Worm (Caenorhabditis elegans) whole organism, midembryonic: ENCODE measurements around the gene aps-1.

ENCODE experiments used
- T22C8.4 ChIP-seq: fragments of 200-800 bp; sonication (Bioruptor generic); IDR thresholded peaks from 2 replicates; pipeline ENCODE4 v1.3.6; 2022; ENCODE audit warnings: missing genetic modification characterization, missing compliant biosample characterization
- cog-1 ChIP-seq: sonication (generic microtip); optimal IDR thresholded peaks from 2 replicates; lab custom pipeline; 2016; ENCODE audit warnings: missing genetic modification characterization, missing compliant biosample characterization
- flt-1 ChIP-seq: fragments of 200-800 bp; sonication (Bioruptor generic); IDR thresholded peaks from 2 replicates; pipeline ENCODE4 v1.3.6; 2022; ENCODE audit warnings: missing genetic modification characterization, missing compliant biosample characterization
- klf-2 ChIP-seq: fragments of 200-800 bp; sonication (Bioruptor generic); conservative IDR thresholded peaks from 2 replicates; pipeline ENCODE4 v1.3.6; 2022; ENCODE audit warnings: missing genetic modification reagents, missing genetic modification characterization, missing compliant biosample characterization
- ref-1 ChIP-seq: fragments of 200-800 bp; sonication (Bioruptor generic); conservative IDR thresholded peaks from 2 replicates; pipeline ENCODE4 v1.3.6; 2022; ENCODE audit warnings: missing genetic modification reagents, missing genetic modification characterization, missing compliant biosample characterization
- tab-1 ChIP-seq: fragments of 200-800 bp; sonication (Bioruptor generic); IDR thresholded peaks from 2 replicates; pipeline ENCODE4 v1.3.6; 2022; ENCODE audit warnings: missing genetic modification characterization, missing compliant biosample characterization
- ztf-29 ChIP-seq: fragments of 200-800 bp; sonication (Bioruptor generic); IDR thresholded peaks from 2 replicates; pipeline ENCODE4 v1.3.6; 2022; ENCODE audit warnings: missing genetic modification reagents, missing genetic modification characterization, missing compliant biosample characterization

DNA sequence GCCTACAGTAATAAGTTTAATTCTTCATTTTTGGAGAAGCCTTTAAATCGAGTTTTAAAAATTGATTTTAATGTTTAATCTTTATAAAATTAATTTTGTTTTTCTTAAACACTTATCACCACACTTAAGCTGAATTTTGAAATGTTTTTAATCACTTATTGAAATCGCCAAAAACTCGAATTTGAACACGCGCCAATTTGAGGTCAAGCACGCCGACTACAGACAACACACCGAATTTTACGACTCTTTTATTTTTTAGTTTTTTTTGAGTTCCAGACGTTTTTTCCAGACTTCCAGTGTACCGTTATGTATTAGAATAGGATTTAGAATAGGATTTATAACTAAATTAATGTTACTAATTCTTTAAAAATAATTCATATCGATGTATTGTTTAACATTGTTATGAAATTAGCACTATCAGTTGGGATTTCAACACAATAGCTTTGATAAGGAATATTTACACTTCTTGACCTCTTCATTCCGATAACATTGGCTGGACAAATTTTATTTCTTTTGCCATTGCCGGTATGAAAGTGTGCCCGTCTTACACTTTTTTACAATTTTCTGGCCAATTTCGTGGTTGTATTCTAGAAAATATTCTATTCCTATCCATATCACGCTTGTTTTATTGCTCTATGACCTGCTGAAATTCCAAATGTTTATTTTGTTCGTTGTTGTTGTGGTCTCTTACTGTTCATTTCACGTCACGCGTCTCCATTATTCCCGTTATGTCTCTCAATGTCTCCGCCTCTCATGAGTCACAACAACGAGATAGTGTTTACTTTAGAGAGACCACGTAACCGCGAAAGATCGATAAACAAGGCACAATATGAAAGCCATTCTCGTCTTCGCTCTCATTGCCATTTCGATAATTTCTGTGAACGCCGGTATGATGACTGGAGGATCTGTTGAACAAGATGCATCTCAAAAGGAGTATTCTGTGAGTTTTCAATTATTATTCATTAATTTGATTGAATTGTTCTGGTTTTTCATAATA lies 25.8 kb downstream of the aps-1 start, which contains the start of gene cpi-2:
- TF ChIP-seq T22C8.4 (GFP tag; lab: Robert Waterston, UW) (peak; percentile 80), tab-1 (GFP tag; lab: Robert Waterston, UW) (no peak), flt-1 (GFP tag; lab: Robert Waterston, UW) (no peak), klf-2 (GFP tag; lab: Robert Waterston, UW) (no peak), ref-1 (no peak), cog-1 (tag; lab: Kevin White, UChicago) (no peak), ztf-29 (GFP tag; lab: Robert Waterston, UW) (no peak)
